Fruit fly (Drosophila melanogaster): ENCODE results near the gene Pdss2.

The Pdss2 gene

dm6 chr3L:21054188-21054893 is 26.6 kb downstream of the Pdss2 start (continued):
- TF ChIP-seq Mad (GFP tag; optimal IDR thresholded peaks at IDR 0.05) (no peak), btn (GFP tag; optimal IDR thresholded peaks at IDR 0.05) (no peak), bsh (GFP tag; optimal IDR thresholded peaks at IDR 0.05) (no peak), gem (tag; optimal IDR thresholded peaks at IDR 0.05) (peak; percentile 45), schlank (tag; optimal IDR thresholded peaks at IDR 0.05) (no peak), ash1 (GFP tag; optimal IDR thresholded peaks at IDR 0.05) (no peak), CG1603 (tag; optimal IDR thresholded peaks at IDR 0.05) (no peak), aop (GFP tag; IDR thresholded peaks at IDR 0.05) (no peak), CG9215 (GFP tag; IDR thresholded peaks at IDR 0.05) (no peak), wek (GFP tag; optimal IDR thresholded peaks at IDR 0.05) (no peak), slp2 (GFP tag; optimal IDR thresholded peaks at IDR 0.05) (no peak), ken (GFP tag; IDR thresholded peaks at IDR 0.05) (no peak), tll (GFP tag; optimal IDR thresholded peaks at IDR 0.05) (no peak), dpn (GFP tag; optimal IDR thresholded peaks at IDR 0.05) (no peak), NfI (GFP tag; optimal IDR thresholded peaks at IDR 0.05) (no peak), seq (GFP tag; IDR thresholded peaks at IDR 0.05) (0 out of 2 replicates have a peak, but pooled peaks have one; percentile 32)

- TF ChIP-seq CG12769 (tag; optimal IDR thresholded peaks at IDR 0.05), result peak; percentile 59
- peak; percentile 0 for TF ChIP-seq D19A (tag; optimal IDR thresholded peaks at IDR 0.05)
- TF ChIP-seq CG7372 (GFP tag; IDR thresholded peaks at IDR 0.05), result no peak
- no peak for TF ChIP-seq CG8388 (GFP tag; optimal IDR thresholded peaks at IDR 0.05)
- 0 out of 4 replicates have a peak, but pooled peaks have one; percentile 39 for TF ChIP-seq chinmo (GFP tag; IDR thresholded peaks at IDR 0.05; ENCODE audit: partially characterized antibody)
- TF ChIP-seq Med (GFP tag), result peak; percentile 58
- TF ChIP-seq Blimp-1 (GFP tag; optimal IDR thresholded peaks at IDR 0.05), result peak; percentile 74
- peak; percentile 59 for TF ChIP-seq Awh (GFP tag; IDR thresholded peaks at IDR 0.05)
- TF ChIP-seq Hr51 (GFP tag; optimal IDR thresholded peaks at IDR 0.05), result no peak
- peak; percentile 69 for TF ChIP-seq grn (GFP tag; optimal IDR thresholded peaks at IDR 0.05)
- TF ChIP-seq danr (GFP tag; IDR thresholded peaks at IDR 0.05), result no peak
- peak; percentile 11 for TF ChIP-seq gsb-n (tag; optimal IDR thresholded peaks at IDR 0.05)
- peak; percentile 75 for TF ChIP-seq oc (tag; optimal IDR thresholded peaks at IDR 0.05)
These were observed 27.2 kb downstream of the Pdss2 start for dm6 chr3L:21054894-21055270.

- TF ChIP-seq Doc3 (GFP tag; IDR thresholded peaks at IDR 0.05; ENCODE audit: partially characterized antibody) (no peak), Pdp1 (GFP tag; optimal IDR thresholded peaks at IDR 0.05) (peak in 1 of 2 experiments; percentile 81), slp2 (GFP tag; optimal IDR thresholded peaks at IDR 0.05) (no peak), gfzf (GFP tag; optimal IDR thresholded peaks at IDR 0.05) (peak; percentile 8), CG3995 (GFP tag; optimal IDR thresholded peaks at IDR 0.05) (no peak), ATbp (GFP tag; optimal IDR thresholded peaks at IDR 0.05) (peak; percentile 14), CG8290 (GFP tag; optimal IDR thresholded peaks at IDR 0.05) (no peak), CG8290 (tag; optimal IDR thresholded peaks at IDR 0.05) (peak in 1 of 2 experiments; percentile 45), toy (GFP tag; IDR thresholded peaks at IDR 0.05) (0 out of 2 replicates have a peak, but pooled peaks have one; percentile 7), nau (GFP tag; optimal IDR thresholded peaks at IDR 0.05) (no peak), nmo (GFP tag; optimal IDR thresholded peaks at IDR 0.05) (no peak), fd64A (GFP tag; optimal IDR thresholded peaks at IDR 0.05) (peak; percentile 8), so (GFP tag; IDR thresholded peaks at IDR 0.05) (peak; percentile 47; the same call in 1 of the 3 replicates), CG10543 (GFP tag; optimal IDR thresholded peaks at IDR 0.05) (peak; percentile 74), lab (GFP tag; optimal IDR thresholded peaks at IDR 0.05) (peak; percentile 50), nerfin-2 (GFP tag; IDR thresholded peaks at IDR 0.05; ENCODE audit: partially characterized antibody) (no peak), mirr (GFP tag; optimal IDR thresholded peaks at IDR 0.05) (peak; percentile 79), ac (GFP tag; optimal IDR thresholded peaks at IDR 0.05) (no peak), maf-S (GFP tag; optimal IDR thresholded peaks at IDR 0.05) (peak; percentile 3)
These were observed 28.1 kb downstream of the Pdss2 start for dm6 chr3L:21055839-21056238.
